Worm (Caenorhabditis elegans): Measurements from ENCODE around the gene srd-48.

The srd-48 gene

ce11 chrX:12367498-12367897 is 31.6 kb downstream of the srd-48 start (continued):
- TF ChIP-seq ceh-58 (GFP tag; IDR thresholded peaks at IDR 0.05) (no peak), unc-62 (GFP tag; optimal IDR thresholded peaks at IDR 0.05) (no peak), ccch-3 (GFP tag; optimal IDR thresholded peaks at IDR 0.05) (no peak), ztf-6 (GFP tag; IDR thresholded peaks at IDR 0.05) (no peak), ama-1 (optimal IDR thresholded peaks at IDR 0.05) (no peak), ama-1 (GFP tag; optimal IDR thresholded peaks at IDR 0.05) (peak in 1 of 2 experiments; percentile 48), F37B4.10 (GFP tag; IDR thresholded peaks at IDR 0.05) (no peak), Y56A3A.18 (GFP tag; IDR thresholded peaks at IDR 0.05) (0 out of 2 replicates have a peak, but pooled peaks have one; percentile 71), nfya-2 (GFP tag; IDR thresholded peaks at IDR 0.05) (no peak), mes-4 (tag; optimal IDR thresholded peaks at IDR 0.05) (no peak), xnd-1 (tag; optimal IDR thresholded peaks at IDR 0.05) (no peak), somi-1 (GFP tag; optimal IDR thresholded peaks at IDR 0.05) (peak; percentile 31), Y67H2A.10 (GFP tag; conservative IDR thresholded peaks at IDR 0.05) (no peak), die-1 (tag; optimal IDR thresholded peaks at IDR 0.05) (peak; percentile 80), snpc-4 (GFP tag; optimal IDR thresholded peaks at IDR 0.05) (peak; percentile 14), snpc-4 (tag; optimal IDR thresholded peaks at IDR 0.05) (peak in 2 of 4 experiments; percentile 22 to 53), aptf-3 (GFP tag; IDR thresholded peaks at IDR 0.05) (no peak), F39B2.1 (GFP tag; IDR thresholded peaks at IDR 0.05) (no peak), egrh-3 (GFP tag; IDR thresholded peaks at IDR 0.05) (peak; percentile 42), ceh-79 (tag; optimal IDR thresholded peaks at IDR 0.05) (no peak), ekl-4 (GFP tag; IDR thresholded peaks at IDR 0.05) (peak; percentile 41; the same call in 1 of the 2 replicates), ztf-26 (tag; optimal IDR thresholded peaks at IDR 0.05) (peak; percentile 8), chd-7 (tag; optimal IDR thresholded peaks at IDR 0.05) (peak; percentile 30), ets-4 (GFP tag; optimal IDR thresholded peaks at IDR 0.05) (no peak), B0336.3 (GFP tag; IDR thresholded peaks at IDR 0.05) (no peak; the same call in 1 of the 2 replicates), snpc-3.4 (tag; optimal IDR thresholded peaks at IDR 0.05) (no peak), nhr-27 (tag; optimal IDR thresholded peaks at IDR 0.05) (no peak), Y53G8AR.9 (GFP tag; conservative IDR thresholded peaks at IDR 0.05) (no peak), ztf-25 (GFP tag; IDR thresholded peaks at IDR 0.05) (0 out of 2 replicates have a peak, but pooled peaks have one; percentile 46), gei-17 (GFP tag; optimal IDR thresholded peaks at IDR 0.05) (peak; percentile 59), bed-2 (GFP tag; IDR thresholded peaks at IDR 0.05) (no peak), nhr-120 (GFP tag; IDR thresholded peaks at IDR 0.05) (no peak), F49E8.2 (tag; optimal IDR thresholded peaks at IDR 0.05; ENCODE audit: insufficient read depth) (no peak), nfya-1 (tag; optimal IDR thresholded peaks at IDR 0.05; ENCODE audit: borderline replicate concordance, insufficient read depth) (no peak), lin-35 (GFP tag; optimal IDR thresholded peaks at IDR 0.05) (no peak), pbrm-1 (GFP tag; IDR thresholded peaks at IDR 0.05) (peak; percentile 78; the same call in 1 of the 2 replicates), F57C9.4 (tag; optimal IDR thresholded peaks at IDR 0.05) (no peak), ceh-91 (GFP tag; IDR thresholded peaks at IDR 0.05) (no peak), Y79H2A.3 (GFP tag; conservative IDR thresholded peaks at IDR 0.05) (no peak), tbp1 (GFP tag; optimal IDR thresholded peaks at IDR 0.05) (peak; percentile 95), ceh-100 (GFP tag; IDR thresholded peaks at IDR 0.05) (no peak), rpc-1 (optimal IDR thresholded peaks at IDR 0.05) (peak; percentile 65), rpc-1 (tag; optimal IDR thresholded peaks at IDR 0.05) (peak; percentile 81), F10E7.11 (tag; optimal IDR thresholded peaks at IDR 0.05) (no peak), mel-28 (tag; optimal IDR thresholded peaks at IDR 0.05; ENCODE audit: borderline replicate concordance) (no peak), lir-1 (GFP tag; conservative IDR thresholded peaks at IDR 0.05) (0 out of 2 replicates have a peak, but pooled peaks have one; percentile 28), rec-8 (tag; optimal IDR thresholded peaks at IDR 0.05) (peak; percentile 17 to 56), zim-3 (tag; optimal IDR thresholded peaks at IDR 0.05) (no peak), attf-5 (GFP tag; optimal IDR thresholded peaks at IDR 0.05) (peak; percentile 28), efl-1 (GFP tag; optimal IDR thresholded peaks at IDR 0.05) (peak; percentile 6)

Data from whole organism, young adult.